Fruit fly (Drosophila melanogaster) whole organism, embryonic: ENCODE data around the gene Usf.
A peak's percentile ranks its signal among the peaks of the same experiment; 100 is the strongest.

Experiments
- BEAF-32 ChIP-seq: fragments of 200-800 bp; sonication (Bioruptor generic); optimal IDR thresholded peaks from 3 replicates; lab custom pipeline; 2017; ENCODE audit warnings: missing biosample characterization, missing genetic modification characterization, mild to moderate bottlenecking, moderate library complexity, missing genetic modification reagents
- Bdp1 ChIP-seq: fragments of 200-800 bp; sonication (Bioruptor generic); optimal IDR thresholded peaks from 3 replicates; lab custom pipeline; 2016; ENCODE audit warnings: missing biosample characterization, missing genetic modification characterization
- Bgb ChIP-seq: fragments of 200-800 bp; sonication (Bioruptor generic); IDR thresholded peaks from 2 replicates; pipeline ENCODE4 v1.3.6; 2022; ENCODE audit warnings: missing biosample characterization, missing genetic modification characterization; ENCODE audit not compliant: partially characterized antibody
- CG1024 ChIP-seq: fragments of 200-800 bp; sonication (Bioruptor generic); IDR thresholded peaks from 2 replicates; pipeline ENCODE4 v1.3.6; 2022; ENCODE audit warnings: missing biosample characterization, missing genetic modification characterization
- CG11456 ChIP-seq: fragments of 200-800 bp; sonication (Bioruptor generic); IDR thresholded peaks from 3 replicates; pipeline ENCODE4 v1.3.6; 2022; ENCODE audit warnings: missing biosample characterization, missing genetic modification characterization
- CG13296 ChIP-seq: fragments of 200-800 bp; sonication (Bioruptor generic); optimal IDR thresholded peaks from 3 replicates; lab custom pipeline; 2018; ENCODE audit warnings: missing biosample characterization, mild to moderate bottlenecking, missing genetic modification characterization
- CG1602 ChIP-seq: fragments of 200-800 bp; sonication (Bioruptor generic); optimal IDR thresholded peaks from 3 replicates; lab custom pipeline; 2016; ENCODE audit warnings: missing biosample characterization, missing genetic modification characterization
- CG1647 ChIP-seq: fragments of 200-800 bp; sonication (Bioruptor generic); optimal IDR thresholded peaks from 3 replicates; lab custom pipeline; 2016; ENCODE audit warnings: missing biosample characterization, missing genetic modification characterization
- CG16813 ChIP-seq: fragments of 200-800 bp; sonication (Bioruptor generic); IDR thresholded peaks from 3 replicates; pipeline ENCODE4 v1.3.6; 2022; ENCODE audit warnings: missing biosample characterization, missing genetic modification characterization; ENCODE audit not compliant: partially characterized antibody
- CG16815 ChIP-seq: fragments of 200-800 bp; sonication (Bioruptor generic); optimal IDR thresholded peaks from 3 replicates; lab custom pipeline; 2017; ENCODE audit warnings: missing biosample characterization, mild to moderate bottlenecking, missing genetic modification characterization
- CG16863 ChIP-seq: fragments of 200-800 bp; sonication (Bioruptor generic); optimal IDR thresholded peaks from 3 replicates; lab custom pipeline; 2016; ENCODE audit warnings: missing biosample characterization, missing genetic modification characterization
- CG17186 ChIP-seq: fragments of 200-800 bp; sonication (Bioruptor generic); optimal IDR thresholded peaks from 3 replicates; lab custom pipeline; 2017; ENCODE audit warnings: missing biosample characterization, missing genetic modification reagents, missing genetic modification characterization
- CG18599 ChIP-seq: fragments of 200-800 bp; sonication (Bioruptor generic); optimal IDR thresholded peaks from 3 replicates; lab custom pipeline; 2017; ENCODE audit warnings: missing biosample characterization, missing genetic modification characterization, mild to moderate bottlenecking, moderate library complexity, missing genetic modification reagents
- CG2129 ChIP-seq: fragments of 200-800 bp; sonication (Bioruptor generic); IDR thresholded peaks from 2 replicates; pipeline ENCODE4 v1.3.6; 2022; ENCODE audit warnings: missing biosample characterization, missing genetic modification characterization; ENCODE audit not compliant: partially characterized antibody
- CG31224 ChIP-seq: fragments of 200-800 bp; sonication (Bioruptor generic); IDR thresholded peaks from 2 replicates; pipeline ENCODE4 v1.3.6; 2022; ENCODE audit warnings: missing biosample characterization, missing genetic modification characterization
- CG3407 ChIP-seq: fragments of 200-800 bp; sonication (Bioruptor generic); optimal IDR thresholded peaks from 2 replicates; lab custom pipeline; 2018; ENCODE audit warnings: missing biosample characterization, mild to moderate bottlenecking, missing genetic modification characterization
- CG4820 ChIP-seq: fragments of 200-800 bp; sonication (Bioruptor generic); optimal IDR thresholded peaks from 3 replicates; lab custom pipeline; 2016; ENCODE audit warnings: missing biosample characterization, missing genetic modification characterization
- CG6175 ChIP-seq: fragments of 200-800 bp; sonication (Bioruptor generic); IDR thresholded peaks from 3 replicates; pipeline ENCODE4 v1.3.6; 2022; ENCODE audit warnings: missing biosample characterization, missing genetic modification characterization
- CG6765 ChIP-seq: fragments of 200-800 bp; sonication (Bioruptor generic); optimal IDR thresholded peaks from 3 replicates; lab custom pipeline; 2017; ENCODE audit warnings: missing biosample characterization, mild to moderate bottlenecking, missing genetic modification characterization
- CG6813 ChIP-seq: fragments of 200-800 bp; sonication (Bioruptor generic); optimal IDR thresholded peaks from 2 replicates; lab custom pipeline; 2017; ENCODE audit warnings: missing biosample characterization, missing genetic modification characterization, mild to moderate bottlenecking, moderate library complexity, missing genetic modification reagents
- CG7786 ChIP-seq: fragments of 200-800 bp; sonication (Bioruptor generic); optimal IDR thresholded peaks from 2 replicates; lab custom pipeline; 2016; ENCODE audit warnings: missing biosample characterization, missing genetic modification characterization
- CG9817 ChIP-seq: fragments of 200-800 bp; sonication (Bioruptor generic); optimal IDR thresholded peaks from 2 replicates; lab custom pipeline; 2018; ENCODE audit warnings: missing biosample characterization, mild to moderate bottlenecking, missing genetic modification characterization, moderate library complexity
- Hey ChIP-seq: fragments of 200-800 bp; sonication (Bioruptor generic); optimal IDR thresholded peaks from 3 replicates; lab custom pipeline; 2018; ENCODE audit warnings: missing biosample characterization, mild to moderate bottlenecking, missing genetic modification characterization
- MESR4 ChIP-seq: fragments of 200-800 bp; sonication (Bioruptor generic); optimal IDR thresholded peaks from 2 replicates; lab custom pipeline; 2018; ENCODE audit warnings: missing biosample characterization, mild to moderate bottlenecking, missing genetic modification characterization, moderate library complexity
- Nf-YA ChIP-seq: fragments of 200-800 bp; sonication (Bioruptor generic); IDR thresholded peaks from 2 replicates; pipeline ENCODE4 v1.3.6; 2022; ENCODE audit warnings: missing biosample characterization, missing genetic modification characterization
- Oaz ChIP-seq: fragments of 200-800 bp; sonication (Bioruptor generic); IDR thresholded peaks from 2 replicates; pipeline ENCODE4 v1.3.6; 2022; ENCODE audit warnings: missing biosample characterization, missing genetic modification characterization
- Poxn ChIP-seq: fragments of 200-800 bp; sonication (Bioruptor generic); IDR thresholded peaks from 2 replicates; pipeline ENCODE4 v1.3.6; 2022; ENCODE audit warnings: missing biosample characterization, missing genetic modification characterization
- Sox100B ChIP-seq: fragments of 200-800 bp; sonication (Bioruptor generic); optimal IDR thresholded peaks from 3 replicates; lab custom pipeline; 2018; ENCODE audit warnings: missing biosample characterization, mild to moderate bottlenecking, missing genetic modification characterization
- Sry-β ChIP-seq: fragments of 200-800 bp; sonication (Bioruptor generic); optimal IDR thresholded peaks from 2 replicates; lab custom pipeline; 2018; ENCODE audit warnings: missing biosample characterization, mild to moderate bottlenecking, missing genetic modification characterization, moderate library complexity
- Sry-δ ChIP-seq: fragments of 200-800 bp; sonication (Bioruptor generic); optimal IDR thresholded peaks from 2 replicates; lab custom pipeline; 2016; ENCODE audit warnings: missing biosample characterization, missing genetic modification characterization
- amos ChIP-seq: fragments of 200-800 bp; sonication (Bioruptor generic); IDR thresholded peaks from 2 replicates; pipeline ENCODE4 v1.3.6; 2022; ENCODE audit warnings: missing biosample characterization, missing genetic modification characterization; ENCODE audit not compliant: partially characterized antibody
- az2 ChIP-seq: fragments of 200-800 bp; sonication (Bioruptor generic); optimal IDR thresholded peaks from 3 replicates; lab custom pipeline; 2016; ENCODE audit warnings: missing biosample characterization, missing genetic modification characterization
- bsh ChIP-seq, 2 experiments: fragments of 200-800 bp; sonication (Bioruptor generic); optimal IDR thresholded peaks; 2 replicates each; lab custom pipeline; 2017 to 2018; ENCODE audit warnings: mild to moderate bottlenecking in 2 of 2, missing biosample characterization in 2 of 2, missing genetic modification characterization in 2 of 2, moderate library complexity in 1 of 2
- chinmo ChIP-seq: fragments of 200-800 bp; sonication (Bioruptor generic); IDR thresholded peaks from 4 replicates; pipeline ENCODE4 v1.3.6; 2022; ENCODE audit warnings: missing biosample characterization, missing genetic modification characterization; ENCODE audit not compliant: partially characterized antibody
- crp ChIP-seq, 2 experiments: fragments of 200-800 bp; sonication (Bioruptor generic); optimal IDR thresholded peaks; 2 replicates in 1 of 2; 3 replicates in 1 of 2; lab custom pipeline; 2017; ENCODE audit warnings: missing biosample characterization in 2 of 2, missing genetic modification characterization in 2 of 2, mild to moderate bottlenecking in 1 of 2, moderate library complexity in 1 of 2
- disco-r ChIP-seq: fragments of 200-800 bp; sonication (Bioruptor generic); optimal IDR thresholded peaks from 2 replicates; lab custom pipeline; 2016; ENCODE audit warnings: missing biosample characterization, missing genetic modification characterization
- gce ChIP-seq: fragments of 200-800 bp; sonication (Bioruptor generic); IDR thresholded peaks from 3 replicates; pipeline ENCODE4 v1.3.6; 2022; ENCODE audit warnings: missing biosample characterization, missing genetic modification characterization
- gfzf ChIP-seq: fragments of 200-800 bp; sonication (Bioruptor generic); optimal IDR thresholded peaks from 2 replicates; lab custom pipeline; 2016; ENCODE audit warnings: missing biosample characterization, mild to moderate bottlenecking, missing genetic modification characterization, moderate library complexity
- insv ChIP-seq, 2 experiments: fragments of 200-800 bp; sonication (Bioruptor generic); optimal IDR thresholded peaks; 3 replicates each; lab custom pipeline; 2016 to 2018; ENCODE audit warnings: missing biosample characterization in 2 of 2, missing genetic modification characterization in 2 of 2
- klu ChIP-seq: fragments of 200-800 bp; sonication (Bioruptor generic); IDR thresholded peaks from 2 replicates; pipeline ENCODE4 v1.3.6; 2022; ENCODE audit warnings: missing biosample characterization, missing genetic modification characterization
- lmd ChIP-seq: fragments of 200-800 bp; sonication (Bioruptor generic); IDR thresholded peaks from 2 replicates; pipeline ENCODE4 v1.3.6; 2022; ENCODE audit warnings: missing biosample characterization, missing genetic modification characterization
- p53 ChIP-seq: fragments of 200-800 bp; sonication (Bioruptor generic); optimal IDR thresholded peaks from 2 replicates; lab custom pipeline; 2016; ENCODE audit warnings: missing biosample characterization, missing genetic modification characterization
- pum ChIP-seq: fragments of 200-800 bp; sonication (Bioruptor generic); optimal IDR thresholded peaks from 2 replicates; lab custom pipeline; 2016; ENCODE audit warnings: missing biosample characterization, missing genetic modification characterization
- row ChIP-seq: fragments of 200-800 bp; sonication (Bioruptor generic); IDR thresholded peaks from 3 replicates; pipeline ENCODE4 v1.3.6; 2022; ENCODE audit warnings: missing biosample characterization, missing genetic modification characterization
- sob ChIP-seq: fragments of 200-800 bp; sonication (Bioruptor generic); IDR thresholded peaks from 2 replicates; pipeline ENCODE4 v1.3.6; 2022; ENCODE audit warnings: missing biosample characterization, missing genetic modification characterization
- sqz ChIP-seq: fragments of 200-800 bp; sonication (Bioruptor generic); optimal IDR thresholded peaks from 3 replicates; lab custom pipeline; 2018; ENCODE audit warnings: missing biosample characterization, mild to moderate bottlenecking, missing genetic modification characterization
- ssp ChIP-seq: fragments of 200-800 bp; sonication (Bioruptor generic); IDR thresholded peaks from 2 replicates; pipeline ENCODE4 v1.3.6; 2022; ENCODE audit warnings: missing biosample characterization, missing genetic modification characterization
- tll ChIP-seq, 2 experiments: fragments of 200-800 bp in 1 of 2; fragments of >200 bp in 1 of 2; sonication (Bioruptor generic) in 1 of 2; optimal IDR thresholded peaks; 2 replicates each; lab custom pipeline; 2017 to 2019; ENCODE audit warnings: missing biosample characterization in 2 of 2, missing genetic modification characterization in 2 of 2, mild to moderate bottlenecking in 1 of 2, moderate library complexity in 1 of 2
- trem ChIP-seq: fragments of 200-800 bp; optimal IDR thresholded peaks from 3 replicates; lab custom pipeline; 2019; ENCODE audit warnings: missing biosample characterization, mild to moderate bottlenecking, missing genetic modification characterization, moderate library complexity
- wek ChIP-seq: fragments of 200-800 bp; sonication (Bioruptor generic); optimal IDR thresholded peaks from 3 replicates; lab custom pipeline; 2018; ENCODE audit warnings: missing biosample characterization, mild to moderate bottlenecking, missing genetic modification characterization, moderate library complexity
- z ChIP-seq: fragments of 200-800 bp; sonication (Bioruptor generic); IDR thresholded peaks from 3 replicates; pipeline ENCODE4 v1.3.6; 2022; ENCODE audit warnings: missing biosample characterization, missing genetic modification characterization

The Usf gene

dm6 chrX:4534002-4534401 lies 14.6 kb downstream of the Usf start (continued):
- TF ChIP-seq CG17186 (GFP tag; lab: Kevin White, UChicago) (no peak), CG6765 (no peak), gfzf (GFP tag; lab: Kevin White, UChicago) (no peak), Hey (tag; lab: Kevin White, UChicago) (no peak), CG6813 (GFP tag; lab: Kevin White, UChicago) (no peak), CG1647 (no peak), CG7786 (GFP tag; lab: Kevin White, UChicago) (no peak), CG3407 (GFP tag; lab: Kevin White, UChicago) (no peak), CG6175 (no peak), lmd (GFP tag; lab: Robert Waterston, UW) (no peak), CG11456 (GFP tag; lab: Robert Waterston, UW) (no peak), gce (GFP tag; lab: Robert Waterston, UW) (no peak), CG16863 (GFP tag; lab: Kevin White, UChicago) (no peak), crp (GFP tag; optimal IDR thresholded peaks at IDR 0.05; lab: Kevin White, UChicago) (no peak), CG2129 (GFP tag; lab: Robert Waterston, UW) (no peak), chinmo (GFP tag; lab: Robert Waterston, UW) (0 out of 4 replicates have a peak, but pooled peaks have one; percentile 42), CG4820 (GFP tag; lab: Kevin White, UChicago) (no peak), CG16813 (GFP tag; lab: Robert Waterston, UW) (peak; percentile 64; the same call in 2 of the 3 replicates), wek (GFP tag; lab: Kevin White, UChicago) (no peak), row (GFP tag; lab: Robert Waterston, UW) (no peak), CG31224 (GFP tag; lab: Robert Waterston, UW) (no peak), Sox100B (GFP tag; lab: Kevin White, UChicago) (no peak), az2 (GFP tag; lab: Kevin White, UChicago) (no peak), CG18599 (no peak), amos (GFP tag; lab: Robert Waterston, UW) (0 out of 2 replicates have a peak, but pooled peaks have one; percentile 26), Poxn (GFP tag; lab: Robert Waterston, UW) (no peak), Bdp1 (GFP tag; lab: Kevin White, UChicago) (no peak), Sry-β (GFP tag; lab: Kevin White, UChicago) (no peak), sqz (no peak), bsh (GFP tag; optimal IDR thresholded peaks at IDR 0.05; lab: Kevin White, UChicago) (no peak), CG16815 (GFP tag; lab: Kevin White, UChicago) (no peak), MESR4 (GFP tag; lab: Kevin White, UChicago) (no peak), disco-r (GFP tag; lab: Kevin White, UChicago) (no peak), CG9817 (tag; lab: Kevin White, UChicago) (no peak), klu (GFP tag; lab: Robert Waterston, UW) (no peak), sob (no peak), CG1602 (no peak), BEAF-32 (peak; percentile 19), Oaz (GFP tag; lab: Robert Waterston, UW) (no peak), pum (GFP tag; lab: Kevin White, UChicago) (no peak), CG1024 (GFP tag; lab: Robert Waterston, UW) (no peak), CG13296 (GFP tag; lab: Kevin White, UChicago) (no peak), Sry-δ (peak; percentile 20), insv (GFP tag; optimal IDR thresholded peaks at IDR 0.05; lab: Kevin White, UChicago) (no peak), p53 (GFP tag; lab: Kevin White, UChicago) (no peak), tll (GFP tag; optimal IDR thresholded peaks at IDR 0.05; lab: Kevin White, UChicago) (no peak), trem (tag; lab: Kevin White, UChicago) (no peak), Bgb (peak; percentile 49; the same call in 1 of the 2 replicates), Nf-YA (GFP tag; lab: Robert Waterston, UW) (no peak), ssp (GFP tag; lab: Robert Waterston, UW) (no peak), z (no peak)
